Fruit fly (Drosophila melanogaster): Measurements from ENCODE around the gene CG33229.

dm6 chr3L:184251-184650 is 39.4 kb upstream of the CG33229 start, which contains the start of the genes CG34140, Mkp and Mtch:
- TF ChIP-seq Myb (GFP tag; optimal IDR thresholded peaks at IDR 0.05) (peak; percentile 72), CG12769 (tag; optimal IDR thresholded peaks at IDR 0.05) (no peak), CoRest (tag; optimal IDR thresholded peaks at IDR 0.05) (no peak), D (optimal IDR thresholded peaks at IDR 0.05) (no peak), D (GFP tag; optimal IDR thresholded peaks at IDR 0.05) (peak; percentile 60), Vsx1 (GFP tag; optimal IDR thresholded peaks at IDR 0.05) (no peak), pzg (GFP tag; optimal IDR thresholded peaks at IDR 0.05) (peak; percentile 82), Ets65A (GFP tag) (peak; percentile 99), CG8281 (tag; optimal IDR thresholded peaks at IDR 0.05) (no peak)

All from whole organism, embryonic.